Worm (Caenorhabditis elegans): ENCODE results near the gene wee-1.1.

The wee-1.1 gene

ce11 chrII:9620616-9621015 lies 37.3 kb upstream of the wee-1.1 start (continued):
- no peak for TF ChIP-seq duxl-1 (tag; optimal IDR thresholded peaks at IDR 0.05; ENCODE audit: poor library complexity)
- TF ChIP-seq T20F7.1 (GFP tag; optimal IDR thresholded peaks at IDR 0.05): peak; percentile 65
- no peak for TF ChIP-seq attf-4 (tag; optimal IDR thresholded peaks at IDR 0.05)
- TF ChIP-seq madf-9 (GFP tag; conservative IDR thresholded peaks at IDR 0.05): no peak
- no peak for TF ChIP-seq ceh-44 (GFP tag; IDR thresholded peaks at IDR 0.05)
- TF ChIP-seq lin-1 (GFP tag; IDR thresholded peaks at IDR 0.05): 0 out of 2 replicates have a peak, but pooled peaks have one; percentile 10
- 0 out of 2 replicates have a peak, but pooled peaks have one; percentile 32 for TF ChIP-seq ceh-20 (GFP tag; IDR thresholded peaks at IDR 0.05)
- TF ChIP-seq F37D6.2 (tag; optimal IDR thresholded peaks at IDR 0.05): no peak
- TF ChIP-seq nhr-76 (tag; optimal IDR thresholded peaks at IDR 0.05): no peak
- TF ChIP-seq mdt-29 (GFP tag; IDR thresholded peaks at IDR 0.05): no peak
- TF ChIP-seq spr-1 (tag; optimal IDR thresholded peaks at IDR 0.05): no peak
- TF ChIP-seq php-3 (GFP tag; IDR thresholded peaks at IDR 0.05): peak; percentile 76
- TF ChIP-seq daf-8 (GFP tag; IDR thresholded peaks at IDR 0.05): no peak

- peak; percentile 6 for TF ChIP-seq ama-1 (optimal IDR thresholded peaks at IDR 0.05)
- peak; percentile 48 for TF ChIP-seq mxl-3 (GFP tag; optimal IDR thresholded peaks at IDR 0.05)
- TF ChIP-seq dve-1 (tag; optimal IDR thresholded peaks at IDR 0.05; ENCODE audit: insufficient read depth): peak; percentile 3
- TF ChIP-seq hif-1 (tag; optimal IDR thresholded peaks at IDR 0.05): peak in 1 of 2 experiments; percentile 0
- TF ChIP-seq aha-1 (tag): no peak
- no peak for TF ChIP-seq ctbp-1 (GFP tag; IDR thresholded peaks at IDR 0.05)
- peak; percentile 34 for TF ChIP-seq hlh-30 (tag; optimal IDR thresholded peaks at IDR 0.05; ENCODE audit: insufficient read depth)
- TF ChIP-seq unc-62 (GFP tag; optimal IDR thresholded peaks at IDR 0.05 in 1 of 2): peak in 1 of 2 experiments; percentile 91
- TF ChIP-seq unc-62 (tag; optimal IDR thresholded peaks at IDR 0.05): no peak
- TF ChIP-seq lin-38 (GFP tag; IDR thresholded peaks at IDR 0.05): peak; percentile 7; the same call in 1 of the 2 replicates
- TF ChIP-seq duxl-1 (tag; optimal IDR thresholded peaks at IDR 0.05; ENCODE audit: poor library complexity): no peak
- no peak for TF ChIP-seq dpl-1 (GFP tag; optimal IDR thresholded peaks at IDR 0.05)
- TF ChIP-seq lsy-2 (tag; optimal IDR thresholded peaks at IDR 0.05): peak in 1 of 2 experiments; percentile 9
- peak; percentile 35 for TF ChIP-seq nhr-48 (tag; optimal IDR thresholded peaks at IDR 0.05)
- TF ChIP-seq pqm-1 (tag; optimal IDR thresholded peaks at IDR 0.05): peak; percentile 41
- peak; percentile 66 for TF ChIP-seq nhr-28 (tag; optimal IDR thresholded peaks at IDR 0.05)
- peak in 1 of 2 experiments; percentile 60 for TF ChIP-seq mdl-1 (tag; optimal IDR thresholded peaks at IDR 0.05)
- peak; percentile 14 for TF ChIP-seq zip-2 (tag; optimal IDR thresholded peaks at IDR 0.05)
- peak; percentile 17 for TF ChIP-seq mes-2 (tag; optimal IDR thresholded peaks at IDR 0.05; ENCODE audit: poor library complexity, severe bottlenecking)
- TF ChIP-seq hlh-11 (tag; optimal IDR thresholded peaks at IDR 0.05): peak; percentile 75
- TF ChIP-seq nhr-11 (tag; optimal IDR thresholded peaks at IDR 0.05): peak; percentile 24
Measured at ce11 chrII:9619995-9620535, 36.7 kb upstream of the wee-1.1 start.

ce11 chrII:9619402-9619862 lies 36.1 kb upstream of the wee-1.1 start:
- peak; percentile 46 for TF ChIP-seq hmg-1.1 (GFP tag; IDR thresholded peaks at IDR 0.05)
- TF ChIP-seq T26A8.4 (GFP tag; IDR thresholded peaks at IDR 0.05): peak; percentile 33
- TF ChIP-seq nhr-41 (GFP tag; IDR thresholded peaks at IDR 0.05): 0 out of 2 replicates have a peak, but pooled peaks have one; percentile 53
- no peak for TF ChIP-seq daf-16 (GFP tag; optimal IDR thresholded peaks at IDR 0.05)
- TF ChIP-seq daf-16 (tag; optimal IDR thresholded peaks at IDR 0.05): peak; percentile 68
- TF ChIP-seq dpl-1 (GFP tag; optimal IDR thresholded peaks at IDR 0.05): peak; percentile 37
- peak; percentile 45 to 48 for TF ChIP-seq lsy-2 (tag; optimal IDR thresholded peaks at IDR 0.05)
- no peak for TF ChIP-seq Y75B8A.6 (GFP tag; IDR thresholded peaks at IDR 0.05)
- 0 out of 2 replicates have a peak, but pooled peaks have one; percentile 33 for TF ChIP-seq mxl-2 (GFP tag; conservative IDR thresholded peaks at IDR 0.05)
- no peak for TF ChIP-seq nhr-237 (tag; optimal IDR thresholded peaks at IDR 0.05)
- peak; percentile 79 for TF ChIP-seq hlh-30 (tag; optimal IDR thresholded peaks at IDR 0.05; ENCODE audit: insufficient read depth)
- peak; percentile 44; the same call in 1 of the 2 replicates for TF ChIP-seq madf-9 (GFP tag; conservative IDR thresholded peaks at IDR 0.05)
- TF ChIP-seq ctbp-1 (GFP tag; IDR thresholded peaks at IDR 0.05): no peak
- peak; percentile 22 for TF ChIP-seq ceh-28 (tag; optimal IDR thresholded peaks at IDR 0.05)
- TF ChIP-seq lin-15B (tag; optimal IDR thresholded peaks at IDR 0.05): no peak
- TF ChIP-seq hlh-11 (tag; optimal IDR thresholded peaks at IDR 0.05): peak; percentile 92
- TF ChIP-seq jun-1 (tag; optimal IDR thresholded peaks at IDR 0.05): no peak
- no peak for TF ChIP-seq Y48G9A.11 (GFP tag; IDR thresholded peaks at IDR 0.05)
- no peak for TF ChIP-seq unc-39 (tag; optimal IDR thresholded peaks at IDR 0.05)
- peak; percentile 41 for TF ChIP-seq pqm-1 (tag; optimal IDR thresholded peaks at IDR 0.05)
- TF ChIP-seq aha-1 (tag): peak; percentile 76
- TF ChIP-seq mdl-1 (tag; optimal IDR thresholded peaks at IDR 0.05): peak in 1 of 2 experiments; percentile 74
- peak; percentile 94 for TF ChIP-seq mxl-3 (GFP tag; optimal IDR thresholded peaks at IDR 0.05)
- TF ChIP-seq dve-1 (tag; optimal IDR thresholded peaks at IDR 0.05; ENCODE audit: insufficient read depth): peak; percentile 66
- peak in 1 of 2 experiments; percentile 42 for TF ChIP-seq unc-62 (GFP tag; optimal IDR thresholded peaks at IDR 0.05 in 1 of 2)
- no peak for TF ChIP-seq unc-62 (tag; optimal IDR thresholded peaks at IDR 0.05)

Measured in whole organism, L4 larva.